Worm (Caenorhabditis elegans) whole organism, L4 larva: ENCODE measurements around the gene F21D5.7.
"Not testable (repeated sequence)": the region's sequence is repeated elsewhere in the genome, so short reads cannot be mapped to it uniquely, and the experiment has no call there.

Experiments
- ZK337.2 ChIP-seq: fragments of 200-800 bp; sonication (Bioruptor generic); IDR thresholded peaks from 2 replicates; pipeline ENCODE4 v1.3.6; 2022; ENCODE audit warnings: missing genetic modification reagents, missing genetic modification characterization, missing compliant biosample characterization
- ama-1 ChIP-seq: fragments of 150-350 bp; optimal IDR thresholded peaks from 2 replicates; lab custom pipeline; 2014; ENCODE audit warnings: inconsistent platforms, mixed read lengths
- daf-12 ChIP-seq: fragments of 150-350 bp; optimal IDR thresholded peaks from 2 replicates; lab custom pipeline; 2014; ENCODE audit warnings: missing biosample characterization, missing genetic modification reagents, missing genetic modification characterization
- dve-1 ChIP-seq: sonication (generic microtip); optimal IDR thresholded peaks from 2 replicates; lab custom pipeline; 2017; ENCODE audit warnings: antibody characterized with exemption, mild to moderate bottlenecking, missing genetic modification characterization, missing compliant biosample characterization; ENCODE audit not compliant: insufficient read depth
- mdl-1 ChIP-seq, 2 experiments: fragments of 150-350 bp in 1 of 2; sonication (generic microtip) in 1 of 2; optimal IDR thresholded peaks; 2 replicates each; lab custom pipeline; 2014 to 2017; ENCODE audit warnings: missing biosample characterization in 2 of 2, missing genetic modification characterization in 2 of 2
- nhr-237 ChIP-seq: sonication (generic microtip); optimal IDR thresholded peaks from 2 replicates; lab custom pipeline; 2017; ENCODE audit warnings: missing biosample characterization, missing genetic modification characterization
- pqm-1 ChIP-seq: sonication (generic microtip); optimal IDR thresholded peaks from 2 replicates; lab custom pipeline; 2017; ENCODE audit warnings: missing biosample characterization, missing genetic modification characterization

ce11 chrIV:8788048-8788447, 44.5 kb upstream of the F21D5.7 start, which contains the start of gene C33D9.10:
- TF ChIP-seq dve-1; ZK337.2; nhr-237 (tag; lab: Kevin White, UChicago); pqm-1 (tag; lab: Kevin White, UChicago); daf-12 (tag; lab: Kevin White, UChicago); mdl-1 (tag; optimal IDR thresholded peaks at IDR 0.05; lab: Kevin White, UChicago); ama-1 (lab: Kevin White, UChicago): not testable (repeated sequence)
